Worm (Caenorhabditis elegans) whole organism, midembryonic: Measurements from ENCODE around the gene F53A2.9.

Experiments
- T22C8.4 ChIP-seq: fragments of 200-800 bp; sonication (Bioruptor generic); IDR thresholded peaks from 2 replicates; pipeline ENCODE4 v1.3.6; 2022; ENCODE audit warnings: missing genetic modification characterization, missing compliant biosample characterization
- cog-1 ChIP-seq: sonication (generic microtip); optimal IDR thresholded peaks from 2 replicates; lab custom pipeline; 2016; ENCODE audit warnings: missing genetic modification characterization, missing compliant biosample characterization
- flt-1 ChIP-seq: fragments of 200-800 bp; sonication (Bioruptor generic); IDR thresholded peaks from 2 replicates; pipeline ENCODE4 v1.3.6; 2022; ENCODE audit warnings: missing genetic modification characterization, missing compliant biosample characterization
- klf-2 ChIP-seq: fragments of 200-800 bp; sonication (Bioruptor generic); conservative IDR thresholded peaks from 2 replicates; pipeline ENCODE4 v1.3.6; 2022; ENCODE audit warnings: missing genetic modification reagents, missing genetic modification characterization, missing compliant biosample characterization
- med-1 ChIP-seq: sonication (generic microtip); optimal IDR thresholded peaks from 2 replicates; lab custom pipeline; 2017; ENCODE audit warnings: missing genetic modification characterization, mild to moderate bottlenecking, missing compliant biosample characterization, antibody characterized with exemption, missing genetic modification reagents; ENCODE audit not compliant: insufficient read depth
- ref-1 ChIP-seq: fragments of 200-800 bp; sonication (Bioruptor generic); conservative IDR thresholded peaks from 2 replicates; pipeline ENCODE4 v1.3.6; 2022; ENCODE audit warnings: missing genetic modification reagents, missing genetic modification characterization, missing compliant biosample characterization
- tab-1 ChIP-seq: fragments of 200-800 bp; sonication (Bioruptor generic); IDR thresholded peaks from 2 replicates; pipeline ENCODE4 v1.3.6; 2022; ENCODE audit warnings: missing genetic modification characterization, missing compliant biosample characterization
- ztf-23 ChIP-seq: fragments of 200-800 bp; sonication (Bioruptor generic); IDR thresholded peaks from 2 replicates; pipeline ENCODE4 v1.3.6; 2022; ENCODE audit warnings: missing genetic modification reagents, missing genetic modification characterization, missing compliant biosample characterization
- ztf-29 ChIP-seq: fragments of 200-800 bp; sonication (Bioruptor generic); IDR thresholded peaks from 2 replicates; pipeline ENCODE4 v1.3.6; 2022; ENCODE audit warnings: missing genetic modification reagents, missing genetic modification characterization, missing compliant biosample characterization

The F53A2.9 gene

ce11 chrIII:13343562-13344139, 15.5 kb downstream of the F53A2.9 start:
- TF ChIP-seq tab-1 (GFP tag; lab: Robert Waterston, UW) (no peak), ref-1 (no peak), med-1 (GFP tag; lab: Kevin White, UChicago) (no peak), cog-1 (tag; lab: Kevin White, UChicago) (no peak), ztf-29 (no peak), klf-2 (no peak), ztf-23 (GFP tag; lab: Robert Waterston, UW) (no peak), T22C8.4 (GFP tag; lab: Robert Waterston, UW) (no peak), flt-1 (GFP tag; lab: Robert Waterston, UW) (no peak)

ce11 chrIII:13343117-13343516, 16.0 kb downstream of the F53A2.9 start, which contains the start of gene ife-1:
ife-1 (plus strand) TSS chrIII:13343417.
- TF ChIP-seq T22C8.4 (GFP tag; lab: Robert Waterston, UW) (no peak), klf-2 (no peak), flt-1 (GFP tag; lab: Robert Waterston, UW) (no peak), ztf-23 (GFP tag; lab: Robert Waterston, UW) (no peak), tab-1 (GFP tag; lab: Robert Waterston, UW) (no peak), ztf-29 (no peak), med-1 (GFP tag; lab: Kevin White, UChicago) (no peak), ref-1 (no peak), cog-1 (tag; lab: Kevin White, UChicago) (no peak)

ce11 chrIII:13342079-13342734, 16.9 kb downstream of the F53A2.9 start, which contains the start of gene dro-1:
dro-1 (plus strand) TSS chrIII:13342684.
- no peak for TF ChIP-seq klf-2

ce11 chrIII:13341275-13341626, 17.9 kb downstream of the F53A2.9 start, which contains the start of gene nud-1:
nud-1 (plus strand) TSS chrIII:13341527.
- TF ChIP-seq ztf-23 (GFP tag; lab: Robert Waterston, UW): no peak
- no peak for TF ChIP-seq klf-2
- TF ChIP-seq tab-1 (GFP tag; lab: Robert Waterston, UW): no peak
- no peak for TF ChIP-seq T22C8.4 (GFP tag; lab: Robert Waterston, UW)
- TF ChIP-seq ref-1: no peak
- no peak for TF ChIP-seq flt-1 (GFP tag; lab: Robert Waterston, UW)
- no peak for TF ChIP-seq ztf-29
- no peak for TF ChIP-seq cog-1 (tag; lab: Kevin White, UChicago)
- no peak for TF ChIP-seq med-1 (GFP tag; lab: Kevin White, UChicago)

- TF ChIP-seq tab-1 (GFP tag; lab: Robert Waterston, UW) (no peak), flt-1 (GFP tag; lab: Robert Waterston, UW) (no peak), ztf-23 (GFP tag; lab: Robert Waterston, UW) (0 out of 2 replicates have a peak, but pooled peaks have one; percentile 33), T22C8.4 (GFP tag; lab: Robert Waterston, UW) (0 out of 2 replicates have a peak, but pooled peaks have one; percentile 10), cog-1 (tag; lab: Kevin White, UChicago) (no peak), klf-2 (no peak), ref-1 (no peak), ztf-29 (no peak), med-1 (GFP tag; lab: Kevin White, UChicago) (no peak)
Measured at ce11 chrIII:13340504-13341274, 18.5 kb downstream of the F53A2.9 start.

ce11 chrIII:13339672-13340071, 19.5 kb downstream of the F53A2.9 start, which contains the start of gene F53A2.3:
F53A2.3 (minus strand) TSS chrIII:13339772.
- TF ChIP-seq flt-1 (GFP tag; lab: Robert Waterston, UW): no peak
- TF ChIP-seq med-1 (GFP tag; lab: Kevin White, UChicago): no peak
- no peak for TF ChIP-seq tab-1 (GFP tag; lab: Robert Waterston, UW)
- TF ChIP-seq T22C8.4 (GFP tag; lab: Robert Waterston, UW): no peak
- TF ChIP-seq ztf-29: no peak
- TF ChIP-seq klf-2: no peak
- TF ChIP-seq ref-1: no peak
- no peak for TF ChIP-seq cog-1 (tag; lab: Kevin White, UChicago)
- no peak for TF ChIP-seq ztf-23 (GFP tag; lab: Robert Waterston, UW)

- no peak for TF ChIP-seq ztf-29
- TF ChIP-seq med-1 (GFP tag; lab: Kevin White, UChicago): no peak
- TF ChIP-seq ztf-23 (GFP tag; lab: Robert Waterston, UW): no peak
- TF ChIP-seq flt-1 (GFP tag; lab: Robert Waterston, UW): no peak
- TF ChIP-seq T22C8.4 (GFP tag; lab: Robert Waterston, UW): no peak
- TF ChIP-seq ref-1: no peak
- TF ChIP-seq cog-1 (tag; lab: Kevin White, UChicago): no peak
Measured at ce11 chrIII:13333754-13334153, 25.4 kb downstream of the F53A2.9 start, which contains the start of gene sdz-20. sdz-20 (plus strand) TSS chrIII:13334054.

- TF ChIP-seq cog-1 (tag; lab: Kevin White, UChicago) (no peak), ztf-29 (no peak), T22C8.4 (GFP tag; lab: Robert Waterston, UW) (no peak), flt-1 (GFP tag; lab: Robert Waterston, UW) (no peak), klf-2 (no peak), ztf-23 (GFP tag; lab: Robert Waterston, UW) (no peak), tab-1 (GFP tag; lab: Robert Waterston, UW) (no peak), med-1 (GFP tag; lab: Kevin White, UChicago) (no peak), ref-1 (no peak)
Measured at ce11 chrIII:13328911-13329310, 30.2 kb downstream of the F53A2.9 start.

- no peak for TF ChIP-seq ztf-29
- no peak for TF ChIP-seq tab-1 (GFP tag; lab: Robert Waterston, UW)
- TF ChIP-seq med-1 (GFP tag; lab: Kevin White, UChicago): no peak
- no peak for TF ChIP-seq cog-1 (tag; lab: Kevin White, UChicago)
- no peak for TF ChIP-seq klf-2
- no peak for TF ChIP-seq flt-1 (GFP tag; lab: Robert Waterston, UW)
- TF ChIP-seq ztf-23 (GFP tag; lab: Robert Waterston, UW): no peak
- no peak for TF ChIP-seq T22C8.4 (GFP tag; lab: Robert Waterston, UW)
- TF ChIP-seq ref-1: no peak
Measured at ce11 chrIII:13324739-13325138, 34.4 kb downstream of the F53A2.9 start, which contains the start of gene F53A2.1. F53A2.1 (minus strand) TSS chrIII:13324839.
